Worm (Caenorhabditis elegans): ENCODE results near the gene stg-2.

Gene stg-2

DNA sequence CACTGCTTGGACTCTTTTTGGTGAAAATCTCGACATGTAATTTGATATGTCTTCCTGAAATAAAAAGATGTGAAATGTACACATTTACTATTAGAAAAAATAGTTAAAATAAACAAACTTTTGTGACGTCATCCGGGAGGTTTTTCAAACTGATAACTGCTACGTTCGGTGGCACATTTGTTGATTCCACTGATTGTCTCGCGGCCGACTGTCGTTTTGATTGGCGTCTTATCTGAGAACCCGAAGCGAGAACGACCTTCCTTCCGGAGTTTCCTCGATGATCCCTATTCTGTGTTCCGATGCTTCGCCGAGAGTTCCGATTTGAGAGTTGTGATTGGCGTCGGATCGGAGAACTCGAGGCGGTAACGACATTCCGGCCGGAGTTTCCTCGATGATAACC lies 39.6 kb downstream of the stg-2 start:
- TF ChIP-seq unc-120 (tag; optimal IDR thresholded peaks at IDR 0.05; ENCODE audit: poor library complexity, severe bottlenecking): no peak
- TF ChIP-seq flh-1 (GFP tag; optimal IDR thresholded peaks at IDR 0.05): no peak
- TF ChIP-seq ces-1 (GFP tag; optimal IDR thresholded peaks at IDR 0.05): no peak
- no peak for TF ChIP-seq elt-3 (tag; optimal IDR thresholded peaks at IDR 0.05)
- TF ChIP-seq blmp-1 (tag; optimal IDR thresholded peaks at IDR 0.05): no peak
- no peak for TF ChIP-seq nhr-28 (tag; optimal IDR thresholded peaks at IDR 0.05)
- no peak for TF ChIP-seq ceh-39 (tag; optimal IDR thresholded peaks at IDR 0.05)
- no peak for TF ChIP-seq ceh-83 (GFP tag; optimal IDR thresholded peaks at IDR 0.05)
- no peak for TF ChIP-seq lin-32 (GFP tag; optimal IDR thresholded peaks at IDR 0.05)
- no peak for TF ChIP-seq cnd-1 (tag; optimal IDR thresholded peaks at IDR 0.05)
- no peak for TF ChIP-seq mls-2 (tag; optimal IDR thresholded peaks at IDR 0.05)
- no peak for TF ChIP-seq ceh-43 (GFP tag; optimal IDR thresholded peaks at IDR 0.05)
- no peak for TF ChIP-seq zip-8 (tag; optimal IDR thresholded peaks at IDR 0.05)
- no peak for TF ChIP-seq ztf-11 (tag; optimal IDR thresholded peaks at IDR 0.05)
- TF ChIP-seq nhr-2 (tag; optimal IDR thresholded peaks at IDR 0.05): no peak
- no peak for TF ChIP-seq sem-2 (GFP tag; optimal IDR thresholded peaks at IDR 0.05)
- TF ChIP-seq M03D4.4 (tag; optimal IDR thresholded peaks at IDR 0.05): no peak
- TF ChIP-seq ham-2 (GFP tag; optimal IDR thresholded peaks at IDR 0.05): no peak
- no peak for TF ChIP-seq elt-1 (tag; optimal IDR thresholded peaks at IDR 0.05; ENCODE audit: borderline replicate concordance, insufficient read depth)
- no peak for TF ChIP-seq lsy-2 (tag; optimal IDR thresholded peaks at IDR 0.05)

DNA sequence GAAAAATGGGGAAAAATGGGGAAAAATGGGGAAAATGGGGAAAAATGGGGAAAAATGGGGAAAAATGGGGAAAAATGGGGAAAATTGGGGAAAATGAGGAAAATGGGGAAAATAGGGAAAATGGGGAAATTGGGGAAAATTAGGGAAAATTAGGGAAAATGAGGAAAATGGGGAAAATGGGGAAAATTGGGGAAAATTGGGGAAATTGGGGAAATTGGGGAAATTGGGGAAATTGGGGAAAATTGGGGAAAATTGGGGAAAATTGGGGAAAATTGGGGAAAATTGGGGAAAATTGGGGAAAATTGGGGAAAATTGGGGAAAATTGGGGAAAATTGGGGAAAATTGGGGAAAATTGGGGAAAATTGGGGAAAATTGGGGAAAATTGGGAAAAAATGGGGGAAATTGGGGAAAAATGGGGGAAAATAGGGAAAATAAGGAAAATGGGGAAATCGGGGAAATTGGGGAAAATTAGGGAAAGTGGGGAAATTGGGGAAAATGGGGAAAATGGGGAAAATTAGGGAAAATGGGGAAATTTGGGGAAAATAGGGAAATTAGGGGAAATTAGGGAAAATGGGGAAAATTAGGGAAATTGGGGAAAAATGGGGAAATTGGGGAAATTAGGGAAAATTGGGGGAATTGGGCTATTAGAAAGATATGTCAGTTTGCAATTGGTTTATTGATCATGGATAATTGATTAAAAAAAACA lies 40.8 kb downstream of the stg-2 start:
- TF ChIP-seq nhr-2 (tag; optimal IDR thresholded peaks at IDR 0.05) (no peak), snpc-4 (tag; optimal IDR thresholded peaks at IDR 0.05) (no peak), ces-1 (GFP tag; optimal IDR thresholded peaks at IDR 0.05) (no peak), M03D4.4 (tag; optimal IDR thresholded peaks at IDR 0.05) (peak; percentile 62), mls-2 (tag; optimal IDR thresholded peaks at IDR 0.05) (peak; percentile 53), ceh-39 (tag; optimal IDR thresholded peaks at IDR 0.05) (no peak), flh-1 (GFP tag; optimal IDR thresholded peaks at IDR 0.05) (no peak), unc-120 (tag; optimal IDR thresholded peaks at IDR 0.05; ENCODE audit: poor library complexity, severe bottlenecking) (peak; percentile 21), elt-1 (tag; optimal IDR thresholded peaks at IDR 0.05; ENCODE audit: borderline replicate concordance, insufficient read depth) (no peak), nhr-28 (tag; optimal IDR thresholded peaks at IDR 0.05) (no peak), lin-32 (GFP tag; optimal IDR thresholded peaks at IDR 0.05) (no peak), sptf-1 (tag; optimal IDR thresholded peaks at IDR 0.05) (peak; percentile 79), ceh-83 (GFP tag; optimal IDR thresholded peaks at IDR 0.05) (peak; percentile 63), lsy-2 (tag; optimal IDR thresholded peaks at IDR 0.05) (no peak), ceh-43 (GFP tag; optimal IDR thresholded peaks at IDR 0.05) (peak; percentile 55), hlh-1 (tag; optimal IDR thresholded peaks at IDR 0.05) (no peak), drap-1 (GFP tag; optimal IDR thresholded peaks at IDR 0.05) (no peak), tbx-8 (GFP tag; optimal IDR thresholded peaks at IDR 0.05) (no peak), cnd-1 (tag; optimal IDR thresholded peaks at IDR 0.05) (no peak)

DNA sequence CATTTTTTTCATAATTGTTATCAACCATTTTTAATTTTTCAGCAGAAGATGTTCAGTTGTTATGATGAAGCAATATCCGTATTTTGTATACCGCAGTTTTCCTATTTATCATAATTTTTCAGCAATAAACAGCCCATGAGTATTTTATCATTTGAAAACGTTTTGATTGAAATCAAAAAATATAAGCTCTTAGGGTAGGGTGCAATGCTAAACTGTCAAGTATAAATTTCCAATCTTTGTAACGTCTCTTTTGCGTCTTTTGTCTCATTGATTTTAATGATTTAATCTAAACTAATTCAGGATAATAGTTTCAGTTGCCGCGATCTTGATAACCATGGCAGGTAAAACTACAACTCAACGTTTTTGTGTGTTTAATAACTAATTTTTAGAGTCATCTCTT lies 42.5 kb downstream of the stg-2 start, which contains the start of gene F18E9.1:
Gene F18E9.1, plus strand, starts transcription at position 301 of the 400 bp plus-strand sequence.
- TF ChIP-seq mls-2 (tag; optimal IDR thresholded peaks at IDR 0.05) (no peak), mep-1 (tag; optimal IDR thresholded peaks at IDR 0.05) (no peak), lsy-2 (tag; optimal IDR thresholded peaks at IDR 0.05) (no peak), cnd-1 (tag; optimal IDR thresholded peaks at IDR 0.05) (no peak), snpc-4 (tag; optimal IDR thresholded peaks at IDR 0.05) (no peak), ham-2 (GFP tag; optimal IDR thresholded peaks at IDR 0.05) (no peak), unc-62 (GFP tag; optimal IDR thresholded peaks at IDR 0.05) (no peak), ceh-83 (GFP tag; optimal IDR thresholded peaks at IDR 0.05) (no peak), nhr-76 (tag; optimal IDR thresholded peaks at IDR 0.05) (no peak), ceh-39 (tag; optimal IDR thresholded peaks at IDR 0.05) (no peak), bed-3 (GFP tag; optimal IDR thresholded peaks at IDR 0.05) (no peak), unc-39 (tag; optimal IDR thresholded peaks at IDR 0.05) (no peak), ceh-43 (GFP tag; optimal IDR thresholded peaks at IDR 0.05) (no peak), lin-13 (tag; optimal IDR thresholded peaks at IDR 0.05) (no peak), tbx-8 (GFP tag; optimal IDR thresholded peaks at IDR 0.05) (no peak), nhr-237 (tag; optimal IDR thresholded peaks at IDR 0.05) (no peak), drap-1 (GFP tag; optimal IDR thresholded peaks at IDR 0.05) (no peak)

DNA sequence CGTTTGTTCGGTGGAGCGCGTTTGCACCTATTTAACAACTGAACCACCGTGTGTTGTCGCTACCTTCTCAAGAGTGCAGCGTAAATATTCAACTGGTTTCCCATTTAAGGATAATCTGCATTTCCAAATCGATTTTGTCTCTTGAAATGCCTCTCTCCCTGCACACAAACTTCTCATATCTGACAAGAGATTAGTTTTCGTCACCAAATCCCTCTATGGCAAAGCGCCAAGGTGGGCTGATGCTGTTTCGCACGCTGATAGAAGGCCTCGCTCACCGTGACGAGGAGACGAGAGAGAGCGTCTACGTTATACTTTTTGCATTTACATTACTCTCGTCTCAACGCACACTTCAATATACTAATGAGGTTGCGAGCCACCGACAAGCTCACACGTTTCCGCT lies 44.0 kb downstream of the stg-2 start:
- TF ChIP-seq mls-2 (tag; optimal IDR thresholded peaks at IDR 0.05) (peak; percentile 30), ceh-43 (GFP tag; optimal IDR thresholded peaks at IDR 0.05) (no peak), unc-39 (tag; optimal IDR thresholded peaks at IDR 0.05) (no peak), sem-2 (GFP tag; optimal IDR thresholded peaks at IDR 0.05) (no peak), nhr-12 (tag; optimal IDR thresholded peaks at IDR 0.05) (no peak), ceh-39 (tag; optimal IDR thresholded peaks at IDR 0.05) (no peak), bed-3 (GFP tag; optimal IDR thresholded peaks at IDR 0.05) (no peak), ces-1 (GFP tag; optimal IDR thresholded peaks at IDR 0.05) (peak; percentile 12), cnd-1 (tag; optimal IDR thresholded peaks at IDR 0.05) (no peak), unc-120 (tag; optimal IDR thresholded peaks at IDR 0.05; ENCODE audit: poor library complexity, severe bottlenecking) (no peak), ceh-83 (GFP tag; optimal IDR thresholded peaks at IDR 0.05) (no peak), M03D4.4 (tag; optimal IDR thresholded peaks at IDR 0.05) (no peak), lsy-2 (tag; optimal IDR thresholded peaks at IDR 0.05) (no peak), snpc-4 (tag; optimal IDR thresholded peaks at IDR 0.05) (no peak), zip-8 (tag; optimal IDR thresholded peaks at IDR 0.05) (no peak)
